Worm (Caenorhabditis elegans): ENCODE data around the gene F43H9.3.

DNA sequence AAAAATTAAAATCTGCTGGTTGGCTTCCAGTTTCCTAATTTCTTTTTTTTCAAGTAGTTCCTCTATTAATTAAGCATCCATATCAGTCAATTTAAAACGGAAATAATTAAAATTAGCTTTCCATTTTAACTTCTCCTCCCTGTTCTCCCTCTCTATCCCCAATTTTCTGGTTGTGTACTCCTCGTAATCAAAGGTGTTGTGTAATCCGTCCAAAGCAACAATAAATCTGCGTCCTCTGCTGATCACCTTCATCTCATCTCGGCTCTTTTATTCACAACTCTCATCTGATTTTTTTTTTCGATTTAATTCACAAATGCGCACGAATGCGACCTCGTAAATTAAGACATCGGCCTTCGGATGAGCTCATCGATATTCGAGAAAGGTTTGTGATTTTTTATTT, 28.9 kb downstream of the F43H9.3 start, which contains the start of gene Y97E10AR.2:
- TF ChIP-seq mdl-1 (tag; optimal IDR thresholded peaks at IDR 0.05): no peak
- no peak for TF ChIP-seq dmd-8 (GFP tag; IDR thresholded peaks at IDR 0.05)
- TF ChIP-seq madf-5 (GFP tag; IDR thresholded peaks at IDR 0.05): no peak
- TF ChIP-seq lsy-2 (tag; optimal IDR thresholded peaks at IDR 0.05): no peak
- no peak for TF ChIP-seq lir-3 (tag; optimal IDR thresholded peaks at IDR 0.05)
- no peak for TF ChIP-seq pqm-1 (tag; optimal IDR thresholded peaks at IDR 0.05)
- TF ChIP-seq nhr-102 (tag; optimal IDR thresholded peaks at IDR 0.05): no peak
- no peak for TF ChIP-seq nhr-76 (tag; optimal IDR thresholded peaks at IDR 0.05)
- TF ChIP-seq sdz-12 (GFP tag; optimal IDR thresholded peaks at IDR 0.05): no peak
- no peak for TF ChIP-seq F26F4.8 (GFP tag; conservative IDR thresholded peaks at IDR 0.05)
- no peak for TF ChIP-seq ztf-11 (tag; optimal IDR thresholded peaks at IDR 0.05)

Measured in whole organism, L4 larva.